Worm (Caenorhabditis elegans): ENCODE results near the gene shw-3.

The shw-3 gene

ce11 chrV:12992891-12993290 lies 5.9 kb upstream of the shw-3 start, which contains the start of the genes F15B9.11 and dsl-7:
Gene F15B9.11 (minus strand): TSS chrV:12992895.
Gene dsl-7 (plus strand): TSS chrV:12993150.
- no peak for TF ChIP-seq Y95B8A.8 (GFP tag; IDR thresholded peaks at IDR 0.05)
- TF ChIP-seq F49E8.2 (tag; optimal IDR thresholded peaks at IDR 0.05; ENCODE audit: insufficient read depth) = no peak
- no peak for TF ChIP-seq nhr-27 (tag; optimal IDR thresholded peaks at IDR 0.05)
- no peak for TF ChIP-seq dox-1 (GFP tag; IDR thresholded peaks at IDR 0.05)
- no peak for TF ChIP-seq ZK185.1 (tag; optimal IDR thresholded peaks at IDR 0.05; ENCODE audit: poor library complexity, severe bottlenecking)
- TF ChIP-seq ceh-40 (GFP tag; IDR thresholded peaks at IDR 0.05) = no peak
- TF ChIP-seq K11D2.4 (GFP tag; IDR thresholded peaks at IDR 0.05) = no peak
- TF ChIP-seq tbx-9 (tag; optimal IDR thresholded peaks at IDR 0.05; ENCODE audit: borderline replicate concordance) = no peak
- TF ChIP-seq hrde-1 (tag; optimal IDR thresholded peaks at IDR 0.05; ENCODE audit: borderline replicate concordance) = no peak
- TF ChIP-seq pha-4 (tag; optimal IDR thresholded peaks at IDR 0.05) = no peak
- no peak for TF ChIP-seq egrh-3 (GFP tag; IDR thresholded peaks at IDR 0.05)

- TF ChIP-seq K12H6.12 (tag; optimal IDR thresholded peaks at IDR 0.05) (no peak), bed-1 (GFP tag; IDR thresholded peaks at IDR 0.05) (no peak), snpc-1.1 (tag; optimal IDR thresholded peaks at IDR 0.05; ENCODE audit: insufficient read depth) (no peak), gei-17 (GFP tag; optimal IDR thresholded peaks at IDR 0.05) (no peak), unc-62 (GFP tag; optimal IDR thresholded peaks at IDR 0.05) (no peak), B0336.3 (GFP tag; IDR thresholded peaks at IDR 0.05) (no peak), athp-1 (tag; optimal IDR thresholded peaks at IDR 0.05) (no peak), attf-3 (GFP tag; conservative IDR thresholded peaks at IDR 0.05) (no peak)
Observed at ce11 chrV:12988256-12988655, 1.3 kb upstream of the shw-3 start, which contains the start of gene F15B9.8. Gene F15B9.8 (plus strand): TSS chrV:12988556.

- no peak for TF ChIP-seq aptf-3 (GFP tag; IDR thresholded peaks at IDR 0.05)
- no peak for TF ChIP-seq gei-17 (GFP tag; optimal IDR thresholded peaks at IDR 0.05)
- TF ChIP-seq madf-3 (GFP tag; IDR thresholded peaks at IDR 0.05) = no peak
Observed at ce11 chrV:12974047-12974446, 12.9 kb downstream of the shw-3 start.

- TF ChIP-seq athp-1 (tag; optimal IDR thresholded peaks at IDR 0.05) (no peak), efl-1 (GFP tag; optimal IDR thresholded peaks at IDR 0.05) (peak; percentile 32), F57C9.4 (tag; optimal IDR thresholded peaks at IDR 0.05) (no peak), mcd-1 (GFP tag; IDR thresholded peaks at IDR 0.05) (peak; percentile 42; the same call in 1 of the 2 replicates), lin-35 (GFP tag; optimal IDR thresholded peaks at IDR 0.05) (peak in 1 of 3 experiments; percentile 63), hlh-26 (GFP tag; conservative IDR thresholded peaks at IDR 0.05) (no peak), C17E4.6 (GFP tag; IDR thresholded peaks at IDR 0.05) (no peak), attf-6 (GFP tag; IDR thresholded peaks at IDR 0.05) (no peak), let-526 (GFP tag; IDR thresholded peaks at IDR 0.05) (no peak), aptf-2 (GFP tag; conservative IDR thresholded peaks at IDR 0.05) (no peak), pbrm-1 (GFP tag; IDR thresholded peaks at IDR 0.05) (no peak), sdz-38 (tag; optimal IDR thresholded peaks at IDR 0.05) (no peak), aptf-3 (GFP tag; IDR thresholded peaks at IDR 0.05) (no peak), zim-3 (tag; optimal IDR thresholded peaks at IDR 0.05) (no peak), lir-1 (GFP tag; conservative IDR thresholded peaks at IDR 0.05) (no peak), unc-130 (GFP tag; optimal IDR thresholded peaks at IDR 0.05) (no peak), hlh-12 (tag; optimal IDR thresholded peaks at IDR 0.05) (no peak), snpc-1.1 (tag; optimal IDR thresholded peaks at IDR 0.05; ENCODE audit: insufficient read depth) (no peak), die-1 (tag; optimal IDR thresholded peaks at IDR 0.05) (no peak), lag-1 (GFP tag; IDR thresholded peaks at IDR 0.05) (no peak), dpl-1 (GFP tag; optimal IDR thresholded peaks at IDR 0.05) (peak; percentile 6), ceh-27 (GFP tag; optimal IDR thresholded peaks at IDR 0.05) (no peak), sptf-2 (GFP tag; optimal IDR thresholded peaks at IDR 0.05) (no peak), ama-1 (optimal IDR thresholded peaks at IDR 0.05) (no peak), ama-1 (GFP tag; optimal IDR thresholded peaks at IDR 0.05) (no peak), nhr-27 (tag; optimal IDR thresholded peaks at IDR 0.05) (no peak), hmg-1.2 (GFP tag; IDR thresholded peaks at IDR 0.05) (peak; percentile 26; the same call in 1 of the 2 replicates)
Observed at ce11 chrV:12970575-12971160, 16.3 kb downstream of the shw-3 start, which contains the start of gene pnn-1. Gene pnn-1 (plus strand): TSS chrV:12971110.

Data from whole organism, young adult.